Fruit fly (Drosophila melanogaster) whole organism, embryonic: ENCODE results near the gene CG13884.

Experiments used
- B-H2 ChIP-seq: fragments of 200-800 bp; sonication (Bioruptor generic); optimal IDR thresholded peaks from 2 replicates; lab custom pipeline; 2018; ENCODE audit warnings: missing biosample characterization, mild to moderate bottlenecking, missing genetic modification characterization
- BEAF-32 ChIP-seq: fragments of 200-800 bp; sonication (Bioruptor generic); optimal IDR thresholded peaks from 3 replicates; lab custom pipeline; 2017; ENCODE audit warnings: missing biosample characterization, missing genetic modification characterization, mild to moderate bottlenecking, moderate library complexity, missing genetic modification reagents
- CG10366 ChIP-seq: fragments of 200-800 bp; sonication (Bioruptor generic); IDR thresholded peaks from 2 replicates; pipeline ENCODE4 v1.3.6; 2022; ENCODE audit warnings: missing biosample characterization, missing genetic modification characterization
- CG10543 ChIP-seq: fragments of 200-800 bp; sonication (Bioruptor generic); optimal IDR thresholded peaks from 3 replicates; lab custom pipeline; 2017; ENCODE audit warnings: missing biosample characterization, mild to moderate bottlenecking, missing genetic modification characterization, moderate library complexity
- CG10979 ChIP-seq: fragments of 200-800 bp; sonication (Bioruptor generic); optimal IDR thresholded peaks from 2 replicates; lab custom pipeline; 2018; ENCODE audit warnings: missing biosample characterization, mild to moderate bottlenecking, missing genetic modification characterization, moderate library complexity
- CG11247 ChIP-seq: fragments of 200-800 bp; sonication (Bioruptor generic); IDR thresholded peaks from 2 replicates; pipeline ENCODE4 v1.3.6; 2022; ENCODE audit warnings: missing biosample characterization, missing genetic modification characterization
- CG12299 ChIP-seq: fragments of 200-800 bp; sonication (Bioruptor generic); optimal IDR thresholded peaks from 2 replicates; lab custom pipeline; 2018; ENCODE audit warnings: missing biosample characterization, mild to moderate bottlenecking, missing genetic modification characterization
- CG12659 ChIP-seq: fragments of 200-800 bp; sonication (Bioruptor generic); optimal IDR thresholded peaks from 3 replicates; lab custom pipeline; 2017; ENCODE audit warnings: mild to moderate bottlenecking, missing biosample characterization, missing genetic modification reagents, missing genetic modification characterization
- CG12744 ChIP-seq: fragments of 200-800 bp; sonication (Bioruptor generic); optimal IDR thresholded peaks from 2 replicates; lab custom pipeline; 2016; ENCODE audit warnings: missing biosample characterization, missing genetic modification characterization
- CG12769 ChIP-seq: fragments of 200-800 bp; sonication (Bioruptor generic); optimal IDR thresholded peaks from 2 replicates; lab custom pipeline; 2019; ENCODE audit warnings: missing biosample characterization, mild to moderate bottlenecking, missing genetic modification characterization, moderate library complexity
- CG13287 ChIP-seq: fragments of 200-800 bp; sonication (Bioruptor generic); IDR thresholded peaks from 2 replicates; pipeline ENCODE4 v1.3.6; 2022; ENCODE audit warnings: missing biosample characterization, missing genetic modification characterization; ENCODE audit not compliant: partially characterized antibody
- CG13424 ChIP-seq: fragments of 200-800 bp; sonication (Bioruptor generic); optimal IDR thresholded peaks from 2 replicates; lab custom pipeline; 2019; ENCODE audit warnings: missing biosample characterization, mild to moderate bottlenecking, missing genetic modification characterization, moderate library complexity
- CG14441 ChIP-seq: fragments of 200-800 bp; sonication (Bioruptor generic); IDR thresholded peaks from 2 replicates; pipeline ENCODE4 v1.3.6; 2022; ENCODE audit warnings: missing biosample characterization, missing genetic modification characterization
- CG1602 ChIP-seq: fragments of 200-800 bp; sonication (Bioruptor generic); optimal IDR thresholded peaks from 3 replicates; lab custom pipeline; 2016; ENCODE audit warnings: missing biosample characterization, missing genetic modification characterization
- CG17568 ChIP-seq: fragments of 200-800 bp; sonication (Bioruptor generic); optimal IDR thresholded peaks from 2 replicates; lab custom pipeline; 2018; ENCODE audit warnings: missing biosample characterization, mild to moderate bottlenecking, missing genetic modification characterization, moderate library complexity
- CG2129 ChIP-seq: fragments of 200-800 bp; sonication (Bioruptor generic); IDR thresholded peaks from 2 replicates; pipeline ENCODE4 v1.3.6; 2022; ENCODE audit warnings: missing biosample characterization, missing genetic modification characterization; ENCODE audit not compliant: partially characterized antibody
- CG2199 ChIP-seq: fragments of 200-800 bp; sonication (Bioruptor generic); IDR thresholded peaks from 3 replicates; pipeline ENCODE4 v1.3.6; 2022; ENCODE audit warnings: missing biosample characterization, missing genetic modification characterization
- CG2889 ChIP-seq: fragments of 200-800 bp; sonication (Bioruptor generic); IDR thresholded peaks from 3 replicates; pipeline ENCODE4 v1.3.6; 2022; ENCODE audit warnings: missing biosample characterization, missing genetic modification characterization
- CG30431 ChIP-seq: fragments of 200-800 bp; sonication (Bioruptor generic); optimal IDR thresholded peaks from 2 replicates; lab custom pipeline; 2017; ENCODE audit warnings: missing biosample characterization, missing genetic modification characterization
- CG31224 ChIP-seq: fragments of 200-800 bp; sonication (Bioruptor generic); IDR thresholded peaks from 2 replicates; pipeline ENCODE4 v1.3.6; 2022; ENCODE audit warnings: missing biosample characterization, missing genetic modification characterization
- CG33557 ChIP-seq: fragments of 200-800 bp; sonication (Bioruptor generic); optimal IDR thresholded peaks from 2 replicates; lab custom pipeline; 2019; ENCODE audit warnings: missing biosample characterization, mild to moderate bottlenecking, missing genetic modification characterization, moderate library complexity
- CG43689 ChIP-seq: fragments of 200-800 bp; sonication (Bioruptor generic); IDR thresholded peaks from 2 replicates; pipeline ENCODE4 v1.3.6; 2022; ENCODE audit warnings: missing biosample characterization, missing genetic modification characterization
- CG7372 ChIP-seq: fragments of 200-800 bp; sonication (Bioruptor generic); IDR thresholded peaks from 2 replicates; pipeline ENCODE4 v1.3.6; 2022; ENCODE audit warnings: missing biosample characterization, missing genetic modification characterization
- CG8290 ChIP-seq, 3 experiments: fragments of 200-800 bp; sonication (Bioruptor generic); optimal IDR thresholded peaks; 2 replicates each; lab custom pipeline; 2016 to 2019; ENCODE audit warnings: missing biosample characterization in 3 of 3, missing genetic modification characterization in 3 of 3, mild to moderate bottlenecking in 2 of 3, moderate library complexity in 1 of 3
- CG9817 ChIP-seq: fragments of 200-800 bp; sonication (Bioruptor generic); optimal IDR thresholded peaks from 2 replicates; lab custom pipeline; 2018; ENCODE audit warnings: missing biosample characterization, mild to moderate bottlenecking, missing genetic modification characterization, moderate library complexity
- CkIIα-i1 ChIP-seq: fragments of 200-800 bp; sonication (Bioruptor generic); IDR thresholded peaks from 2 replicates; pipeline ENCODE4 v1.3.6; 2022; ENCODE audit warnings: missing biosample characterization, missing genetic modification characterization
- Doc2 ChIP-seq: fragments of 200-800 bp; sonication (Bioruptor generic); IDR thresholded peaks from 2 replicates; pipeline ENCODE4 v1.3.6; 2022; ENCODE audit warnings: missing biosample characterization, missing genetic modification characterization
- HHEX ChIP-seq: fragments of 200-800 bp; sonication (Bioruptor generic); optimal IDR thresholded peaks from 3 replicates; lab custom pipeline; 2017; ENCODE audit warnings: missing biosample characterization, mild to moderate bottlenecking, missing genetic modification characterization, missing genetic modification reagents
- Kr ChIP-seq: fragments of 200-800 bp; sonication (Bioruptor generic); optimal IDR thresholded peaks from 2 replicates; lab custom pipeline; 2017; ENCODE audit warnings: missing biosample characterization, mild to moderate bottlenecking, missing genetic modification characterization
- PHDP ChIP-seq: fragments of 200-800 bp; sonication (Bioruptor generic); optimal IDR thresholded peaks from 3 replicates; lab custom pipeline; 2018; ENCODE audit warnings: missing biosample characterization, mild to moderate bottlenecking, missing genetic modification characterization, moderate library complexity
- Pdp1 ChIP-seq, 2 experiments: fragments of 200-800 bp; sonication (Bioruptor generic); optimal IDR thresholded peaks; 3 replicates each; lab custom pipeline; 2016; ENCODE audit warnings: missing biosample characterization in 2 of 2, missing genetic modification characterization in 2 of 2, mild to moderate bottlenecking in 1 of 2, moderate library complexity in 1 of 2
- Sox102F ChIP-seq: fragments of 200-800 bp; sonication (Bioruptor generic); optimal IDR thresholded peaks from 2 replicates; lab custom pipeline; 2018; ENCODE audit warnings: missing biosample characterization, mild to moderate bottlenecking, missing genetic modification characterization, moderate library complexity
- ci ChIP-seq: fragments of 200-800 bp; sonication (Bioruptor generic); IDR thresholded peaks from 3 replicates; pipeline ENCODE4 v1.3.6; 2022; ENCODE audit warnings: missing biosample characterization, missing genetic modification characterization
- cwo ChIP-seq: fragments of 200-800 bp; sonication (Bioruptor generic); optimal IDR thresholded peaks from 3 replicates; lab custom pipeline; 2017; ENCODE audit warnings: missing biosample characterization, missing genetic modification characterization, mild to moderate bottlenecking, moderate library complexity, missing genetic modification reagents
- dati ChIP-seq: fragments of 200-800 bp; sonication (Bioruptor generic); IDR thresholded peaks from 2 replicates; pipeline ENCODE4 v1.3.6; 2022; ENCODE audit warnings: missing biosample characterization, missing genetic modification characterization
- dmrt99B ChIP-seq: fragments of 200-800 bp; sonication (Bioruptor generic); optimal IDR thresholded peaks from 2 replicates; lab custom pipeline; 2018; ENCODE audit warnings: missing biosample characterization, mild to moderate bottlenecking, missing genetic modification characterization, moderate library complexity
- fd96Cb ChIP-seq: fragments of 200-800 bp; sonication (Bioruptor generic); optimal IDR thresholded peaks from 2 replicates; lab custom pipeline; 2018; ENCODE audit warnings: missing biosample characterization, mild to moderate bottlenecking, missing genetic modification characterization, moderate library complexity
- gce ChIP-seq: fragments of 200-800 bp; sonication (Bioruptor generic); IDR thresholded peaks from 3 replicates; pipeline ENCODE4 v1.3.6; 2022; ENCODE audit warnings: missing biosample characterization, missing genetic modification characterization
- grau ChIP-seq: fragments of 200-800 bp; optimal IDR thresholded peaks from 3 replicates; lab custom pipeline; 2019; ENCODE audit warnings: missing biosample characterization, mild to moderate bottlenecking, missing genetic modification characterization, moderate library complexity
- grn ChIP-seq: fragments of 200-800 bp; sonication (Bioruptor generic); optimal IDR thresholded peaks from 3 replicates; lab custom pipeline; 2017; ENCODE audit warnings: missing biosample characterization, missing genetic modification characterization
- jigr1 ChIP-seq: fragments of 200-800 bp; sonication (Bioruptor generic); IDR thresholded peaks from 3 replicates; pipeline ENCODE4 v1.3.6; 2022; ENCODE audit warnings: missing biosample characterization, missing genetic modification characterization
- oc ChIP-seq: fragments of 200-800 bp; sonication (Bioruptor generic); optimal IDR thresholded peaks from 2 replicates; lab custom pipeline; 2018; ENCODE audit warnings: missing biosample characterization, mild to moderate bottlenecking, missing genetic modification characterization, moderate library complexity
- rib ChIP-seq: fragments of 200-800 bp; sonication (Bioruptor generic); IDR thresholded peaks from 2 replicates; pipeline ENCODE4 v1.3.6; 2022; ENCODE audit warnings: missing biosample characterization, missing genetic modification characterization
- sd ChIP-seq: fragments of 200-800 bp; sonication (Bioruptor generic); optimal IDR thresholded peaks from 3 replicates; lab custom pipeline; 2018; ENCODE audit warnings: missing biosample characterization, mild to moderate bottlenecking, missing genetic modification characterization, moderate library complexity
- seq ChIP-seq: fragments of 200-800 bp; sonication (Bioruptor generic); IDR thresholded peaks from 2 replicates; pipeline ENCODE4 v1.3.6; 2022; ENCODE audit warnings: missing biosample characterization, missing genetic modification characterization
- sna ChIP-seq: fragments of 200-800 bp; sonication (Bioruptor generic); IDR thresholded peaks from 2 replicates; pipeline ENCODE4 v1.3.6; 2022; ENCODE audit warnings: missing biosample characterization, missing genetic modification characterization; ENCODE audit not compliant: partially characterized antibody
- sqz ChIP-seq: fragments of 200-800 bp; sonication (Bioruptor generic); optimal IDR thresholded peaks from 3 replicates; lab custom pipeline; 2018; ENCODE audit warnings: missing biosample characterization, mild to moderate bottlenecking, missing genetic modification characterization
- sr ChIP-seq: fragments of 200-800 bp; sonication (Bioruptor generic); IDR thresholded peaks from 3 replicates; pipeline ENCODE4 v1.3.6; 2022; ENCODE audit warnings: missing biosample characterization, missing genetic modification characterization
- stc ChIP-seq: fragments of 200-800 bp; sonication (Bioruptor generic); IDR thresholded peaks from 2 replicates; pipeline ENCODE4 v1.3.6; 2022; ENCODE audit warnings: missing biosample characterization, missing genetic modification characterization
- wek ChIP-seq: fragments of 200-800 bp; sonication (Bioruptor generic); optimal IDR thresholded peaks from 3 replicates; lab custom pipeline; 2018; ENCODE audit warnings: missing biosample characterization, mild to moderate bottlenecking, missing genetic modification characterization, moderate library complexity

CG13884 gene

DNA sequence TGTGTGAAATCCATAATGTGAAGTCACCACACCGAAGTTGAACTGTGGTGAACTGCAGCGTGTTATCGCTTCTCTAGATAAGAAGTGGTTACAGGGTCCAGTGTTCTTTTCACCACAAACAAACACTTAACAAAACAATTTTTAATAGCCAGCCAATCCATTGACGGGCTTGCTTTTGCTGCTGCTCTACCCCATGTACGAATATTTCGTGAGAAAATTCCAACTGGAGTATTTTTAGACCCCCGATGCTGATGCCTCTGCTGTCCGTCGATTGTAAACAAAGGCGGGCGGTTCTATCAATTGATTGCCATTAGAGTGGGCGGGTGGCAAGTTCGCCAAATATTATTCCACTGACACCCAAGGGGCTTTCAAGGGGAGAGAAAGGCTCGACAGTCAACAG lies 27.2 kb downstream of the CG13884 start (continued):
- TF ChIP-seq CG43689 (GFP tag; lab: Robert Waterston, UW): no peak
- TF ChIP-seq CG33557 (GFP tag; lab: Kevin White, UChicago): no peak
- peak; percentile 9 for TF ChIP-seq dmrt99B (tag; lab: Kevin White, UChicago)
- no peak for TF ChIP-seq jigr1 (GFP tag; lab: Robert Waterston, UW)
- TF ChIP-seq CG11247 (GFP tag; lab: Robert Waterston, UW): no peak
- TF ChIP-seq CG12744 (GFP tag; lab: Kevin White, UChicago): no peak
- TF ChIP-seq Kr (GFP tag; lab: Kevin White, UChicago): no peak
- TF ChIP-seq PHDP (tag; lab: Kevin White, UChicago): no peak
- TF ChIP-seq CG7372: no peak
- TF ChIP-seq sd: peak; percentile 81
- no peak for TF ChIP-seq CG8290 (GFP tag; optimal IDR thresholded peaks at IDR 0.05; lab: Kevin White, UChicago)
- peak in 1 of 2 experiments; percentile 66 for TF ChIP-seq CG8290 (tag; optimal IDR thresholded peaks at IDR 0.05; lab: Kevin White, UChicago)
- TF ChIP-seq cwo (GFP tag; lab: Kevin White, UChicago): peak; percentile 6
- TF ChIP-seq sr (GFP tag; lab: Robert Waterston, UW): peak; percentile 54; the same call in 1 of the 3 replicates
- TF ChIP-seq Doc2 (GFP tag; lab: Robert Waterston, UW): no peak
- TF ChIP-seq ci (GFP tag; lab: Robert Waterston, UW): peak; percentile 22; the same call in 1 of the 3 replicates
- no peak for TF ChIP-seq oc (tag; lab: Kevin White, UChicago)
- TF ChIP-seq CG1602 (GFP tag; lab: Kevin White, UChicago): no peak
- TF ChIP-seq wek: no peak
- TF ChIP-seq CG13424 (tag; lab: Kevin White, UChicago): no peak
- TF ChIP-seq CkIIα-i1 (GFP tag; lab: Robert Waterston, UW): no peak
- TF ChIP-seq dati (GFP tag; lab: Robert Waterston, UW): no peak
- peak; percentile 5 for TF ChIP-seq CG9817 (tag; lab: Kevin White, UChicago)
- peak; percentile 50 for TF ChIP-seq CG12769 (tag; lab: Kevin White, UChicago)
- TF ChIP-seq BEAF-32: no peak
- TF ChIP-seq HHEX: no peak
- no peak for TF ChIP-seq fd96Cb (tag; lab: Kevin White, UChicago)
- no peak for TF ChIP-seq CG17568 (GFP tag; lab: Kevin White, UChicago)
- 0 out of 3 replicates have a peak, but pooled peaks have one; percentile 7 for TF ChIP-seq CG2199 (GFP tag; lab: Robert Waterston, UW)
- 0 out of 2 replicates have a peak, but pooled peaks have one; percentile 10 for TF ChIP-seq CG14441 (GFP tag; lab: Robert Waterston, UW)
- no peak for TF ChIP-seq Sox102F
- no peak for TF ChIP-seq stc (GFP tag; lab: Robert Waterston, UW)
- TF ChIP-seq CG2889: no peak
- no peak for TF ChIP-seq CG10979 (tag; lab: Kevin White, UChicago)
- TF ChIP-seq grau (tag; lab: Kevin White, UChicago): peak; percentile 13
- no peak for TF ChIP-seq rib (GFP tag; lab: Robert Waterston, UW)
- no peak for TF ChIP-seq sqz (GFP tag; lab: Kevin White, UChicago)
- no peak for TF ChIP-seq sna (GFP tag; lab: Robert Waterston, UW)
- TF ChIP-seq CG31224 (GFP tag; lab: Robert Waterston, UW): no peak
- 0 out of 2 replicates have a peak, but pooled peaks have one; percentile 12 for TF ChIP-seq CG13287 (GFP tag; lab: Robert Waterston, UW)
- TF ChIP-seq Pdp1 (GFP tag; optimal IDR thresholded peaks at IDR 0.05; lab: Kevin White, UChicago): peak in 1 of 2 experiments; percentile 29
- peak; percentile 24 for TF ChIP-seq CG10543 (GFP tag; lab: Kevin White, UChicago)
- no peak for TF ChIP-seq CG30431 (GFP tag; lab: Kevin White, UChicago)
- TF ChIP-seq CG12659 (GFP tag; lab: Kevin White, UChicago): peak; percentile 3
- peak; percentile 21 for TF ChIP-seq B-H2 (GFP tag; lab: Kevin White, UChicago)
- TF ChIP-seq gce (GFP tag; lab: Robert Waterston, UW): no peak
- peak; percentile 82 for TF ChIP-seq CG10366 (GFP tag; lab: Robert Waterston, UW)
- no peak for TF ChIP-seq seq
- TF ChIP-seq grn: no peak
- no peak for TF ChIP-seq CG12299 (tag; lab: Kevin White, UChicago)
- TF ChIP-seq CG2129 (GFP tag; lab: Robert Waterston, UW): no peak
